In genomic region chr3L:16165356-16166168, dm6 we compare ENCODE assay signal across 5 fruit fly cellular contexts.
TF ChIP-seq lines count a peak whose summit lies in the region.

No protein-coding gene starts in this region.

- no peak for TF ChIP-seq CTCF in whole organism, embryonic (GFP tag; optimal IDR thresholded peaks at IDR 0.05; lab: Kevin White, UChicago)

TF ChIP-seq in whole organism, adult, 20 proteins besides CTCF, POLR2A, EP300 and RAD21:
- TF ChIP-seq cnc (optimal IDR thresholded peaks at IDR 0.05; lab: Kevin White, UChicago) (no peak), Mnt (GFP tag; optimal IDR thresholded peaks at IDR 0.05; lab: Kevin White, UChicago) (no peak), CG12768 (GFP tag; optimal IDR thresholded peaks at IDR 0.05; lab: Kevin White, UChicago) (peak; percentile 27), tj (GFP tag; optimal IDR thresholded peaks at IDR 0.05; lab: Kevin White, UChicago) (peak; percentile 17), CG14711 (tag; optimal IDR thresholded peaks at IDR 0.05; lab: Kevin White, UChicago) (peak; percentile 0), kay (GFP tag; lab: Kevin White, UChicago; ENCODE audit: borderline replicate concordance) (peak; percentile 84), bab1 (GFP tag; optimal IDR thresholded peaks at IDR 0.05; lab: Kevin White, UChicago) (peak; percentile 8), CG11617 (GFP tag; optimal IDR thresholded peaks at IDR 0.05; lab: Kevin White, UChicago) (no peak)

TF ChIP-seq in whole organism, embryonic, 481 proteins besides CTCF, POLR2A, EP300 and RAD21 (continues in another document):
- TF ChIP-seq pho (GFP tag; optimal IDR thresholded peaks at IDR 0.05; lab: Kevin White, UChicago) (peak; percentile 76), otp (GFP tag; IDR thresholded peaks at IDR 0.05; lab: Robert Waterston, UW) (0 out of 3 replicates have a peak, but pooled peaks have one; percentile 45), Hr3 (GFP tag; optimal IDR thresholded peaks at IDR 0.05; lab: Kevin White, UChicago) (peak; percentile 29), CG18619 (GFP tag; optimal IDR thresholded peaks at IDR 0.05; lab: Kevin White, UChicago) (peak; percentile 22), jigr1 (GFP tag; IDR thresholded peaks at IDR 0.05; lab: Robert Waterston, UW) (no peak), Gug (GFP tag; IDR thresholded peaks at IDR 0.05; lab: Robert Waterston, UW) (no peak; the same call in 3 of the 4 replicates), Dbx (GFP tag; IDR thresholded peaks at IDR 0.05; lab: Robert Waterston, UW) (peak; percentile 62; the same call in 2 of the 3 replicates), D19B (GFP tag; optimal IDR thresholded peaks at IDR 0.05; lab: Kevin White, UChicago) (peak; percentile 90), CG13775 (GFP tag; optimal IDR thresholded peaks at IDR 0.05; lab: Kevin White, UChicago) (peak; percentile 25), CG2120 (GFP tag; optimal IDR thresholded peaks at IDR 0.05; lab: Kevin White, UChicago) (peak; percentile 86), zfh2 (GFP tag; optimal IDR thresholded peaks at IDR 0.05; lab: Kevin White, UChicago) (peak; percentile 75), CG8924 (tag; optimal IDR thresholded peaks at IDR 0.05; lab: Kevin White, UChicago) (peak; percentile 36), CG7786 (GFP tag; optimal IDR thresholded peaks at IDR 0.05; lab: Kevin White, UChicago) (peak; percentile 71), CG1792 (GFP tag; optimal IDR thresholded peaks at IDR 0.05; lab: Kevin White, UChicago) (peak; percentile 15), CG31441 (GFP tag; IDR thresholded peaks at IDR 0.05; lab: Robert Waterston, UW) (0 out of 2 replicates have a peak, but pooled peaks have one; percentile 17), Bteb2 (GFP tag; optimal IDR thresholded peaks at IDR 0.05; lab: Kevin White, UChicago) (peak; percentile 68), phol (tag; optimal IDR thresholded peaks at IDR 0.05; lab: Kevin White, UChicago) (peak; percentile 15), jumu (GFP tag; optimal IDR thresholded peaks at IDR 0.05; lab: Kevin White, UChicago) (peak; percentile 5), Max (GFP tag; optimal IDR thresholded peaks at IDR 0.05; lab: Kevin White, UChicago) (peak; percentile 0), Ada2b (GFP tag; IDR thresholded peaks at IDR 0.05; lab: Robert Waterston, UW) (peak; percentile 38)

TF ChIP-seq in whole organism, prepupa, 60 proteins besides CTCF, POLR2A, EP300 and RAD21 (continues in another document):
- TF ChIP-seq CG31627 (GFP tag; optimal IDR thresholded peaks at IDR 0.05; lab: Kevin White, UChicago), result peak; percentile 78
- TF ChIP-seq CG6854 (GFP tag; optimal IDR thresholded peaks at IDR 0.05; lab: Kevin White, UChicago), result peak; percentile 70
- peak; percentile 70 for TF ChIP-seq Met (GFP tag; optimal IDR thresholded peaks at IDR 0.05; lab: Kevin White, UChicago)
- TF ChIP-seq Eip78C (GFP tag; lab: Kevin White, UChicago), result peak; percentile 86
- peak; percentile 42 for TF ChIP-seq CG34406 (GFP tag; optimal IDR thresholded peaks at IDR 0.05; lab: Kevin White, UChicago)
- peak; percentile 31 for TF ChIP-seq net (GFP tag; optimal IDR thresholded peaks at IDR 0.05; lab: Kevin White, UChicago)
- no peak for TF ChIP-seq CG15336 (GFP tag; IDR thresholded peaks at IDR 0.05; lab: Robert Waterston, UW)
- TF ChIP-seq topi (GFP tag; optimal IDR thresholded peaks at IDR 0.05; lab: Kevin White, UChicago), result peak; percentile 75
- no peak for TF ChIP-seq Eip93F (GFP tag; optimal IDR thresholded peaks at IDR 0.05; lab: Kevin White, UChicago)
- TF ChIP-seq achi (GFP tag; optimal IDR thresholded peaks at IDR 0.05; lab: Kevin White, UChicago), result peak; percentile 18
- peak; percentile 1 for TF ChIP-seq CG32006 (GFP tag; optimal IDR thresholded peaks at IDR 0.05; lab: Kevin White, UChicago)
- peak; percentile 34 for TF ChIP-seq Sox15 (GFP tag; optimal IDR thresholded peaks at IDR 0.05; lab: Kevin White, UChicago)
- TF ChIP-seq CG4318 (GFP tag; optimal IDR thresholded peaks at IDR 0.05; lab: Kevin White, UChicago), result no peak
- TF ChIP-seq CG7368 (GFP tag; optimal IDR thresholded peaks at IDR 0.05; lab: Kevin White, UChicago), result peak; percentile 21
- TF ChIP-seq CG3919 (GFP tag; optimal IDR thresholded peaks at IDR 0.05; lab: Kevin White, UChicago), result peak; percentile 21
- TF ChIP-seq Blimp-1 (GFP tag; optimal IDR thresholded peaks at IDR 0.05; lab: Kevin White, UChicago), result peak; percentile 40
- no peak for TF ChIP-seq ss (GFP tag; optimal IDR thresholded peaks at IDR 0.05; lab: Kevin White, UChicago)
- TF ChIP-seq Sox14 (GFP tag; optimal IDR thresholded peaks at IDR 0.05; lab: Kevin White, UChicago), result peak; percentile 66
- peak; percentile 57 for TF ChIP-seq OdsH (GFP tag; optimal IDR thresholded peaks at IDR 0.05; lab: Kevin White, UChicago)
- TF ChIP-seq acj6 (GFP tag; optimal IDR thresholded peaks at IDR 0.05; lab: Kevin White, UChicago), result peak; percentile 21
- no peak for TF ChIP-seq spab (GFP tag; optimal IDR thresholded peaks at IDR 0.05; lab: Kevin White, UChicago)
- TF ChIP-seq CG9139 (GFP tag; optimal IDR thresholded peaks at IDR 0.05; lab: Kevin White, UChicago), result no peak

TF ChIP-seq in whole organism, pupa, 21 proteins besides CTCF, POLR2A, EP300 and RAD21:
- TF ChIP-seq CG34367 (tag; optimal IDR thresholded peaks at IDR 0.05; lab: Kevin White, UChicago) (no peak), CG4496 (GFP tag; IDR thresholded peaks at IDR 0.05; lab: Robert Waterston, UW) (0 out of 3 replicates have a peak, but pooled peaks have one; percentile 33), Snoo (tag; optimal IDR thresholded peaks at IDR 0.05; lab: Kevin White, UChicago) (peak; percentile 86), CG32121 (GFP tag; IDR thresholded peaks at IDR 0.05; lab: Robert Waterston, UW) (0 out of 2 replicates have a peak, but pooled peaks have one; percentile 33), CG8159 (tag; optimal IDR thresholded peaks at IDR 0.05; lab: Kevin White, UChicago) (no peak)
TF ChIP-seq in whole organism, pupa: peak in this region for 3.

TF ChIP-seq in whole organism, wandering third instar larva, 38 proteins besides CTCF, POLR2A, EP300 and RAD21:
- TF ChIP-seq fru (GFP tag; optimal IDR thresholded peaks at IDR 0.05; lab: Kevin White, UChicago) (peak; percentile 78), h (GFP tag; optimal IDR thresholded peaks at IDR 0.05; lab: Kevin White, UChicago) (peak; percentile 81), br (GFP tag; optimal IDR thresholded peaks at IDR 0.05; lab: Kevin White, UChicago) (peak; percentile 76), jim (GFP tag; optimal IDR thresholded peaks at IDR 0.05; lab: Kevin White, UChicago) (peak; percentile 15), psq (GFP tag; optimal IDR thresholded peaks at IDR 0.05; lab: Kevin White, UChicago) (peak; percentile 62), pan (optimal IDR thresholded peaks at IDR 0.05; lab: Kevin White, UChicago) (no peak), brk (GFP tag; optimal IDR thresholded peaks at IDR 0.05; lab: Kevin White, UChicago) (no peak), Vsx2 (GFP tag; optimal IDR thresholded peaks at IDR 0.05; lab: Kevin White, UChicago; ENCODE audit: partially characterized antibody) (no peak), Hnf4 (GFP tag; optimal IDR thresholded peaks at IDR 0.05; lab: Kevin White, UChicago) (peak; percentile 90), Sp1 (GFP tag; optimal IDR thresholded peaks at IDR 0.05; lab: Kevin White, UChicago) (peak; percentile 29), sage (GFP tag; optimal IDR thresholded peaks at IDR 0.05; lab: Kevin White, UChicago) (peak; percentile 47), N (GFP tag; optimal IDR thresholded peaks at IDR 0.05; lab: Kevin White, UChicago) (no peak), Jra (GFP tag; optimal IDR thresholded peaks at IDR 0.05; lab: Kevin White, UChicago) (peak; percentile 15), Rel (GFP tag; optimal IDR thresholded peaks at IDR 0.05; lab: Kevin White, UChicago) (no peak), Rel (tag; optimal IDR thresholded peaks at IDR 0.05; lab: Kevin White, UChicago) (peak; percentile 46), Mio (GFP tag; optimal IDR thresholded peaks at IDR 0.05; lab: Kevin White, UChicago) (no peak), CrebA (GFP tag; optimal IDR thresholded peaks at IDR 0.05; lab: Kevin White, UChicago; ENCODE audit: borderline replicate concordance) (peak; percentile 77), usp (GFP tag; optimal IDR thresholded peaks at IDR 0.05; lab: Kevin White, UChicago) (no peak), dsf (GFP tag; optimal IDR thresholded peaks at IDR 0.05; lab: Kevin White, UChicago; ENCODE audit: borderline replicate concordance) (no peak), tai (GFP tag; optimal IDR thresholded peaks at IDR 0.05; lab: Kevin White, UChicago) (no peak), CG9705 (GFP tag; optimal IDR thresholded peaks at IDR 0.05; lab: Kevin White, UChicago) (no peak), CG32264 (GFP tag; optimal IDR thresholded peaks at IDR 0.05; lab: Kevin White, UChicago) (peak; percentile 50), rgr (GFP tag; optimal IDR thresholded peaks at IDR 0.05; lab: Kevin White, UChicago) (peak; percentile 78), Dif (GFP tag; optimal IDR thresholded peaks at IDR 0.05; lab: Kevin White, UChicago; ENCODE audit: partially characterized antibody) (no peak), foxo (GFP tag; optimal IDR thresholded peaks at IDR 0.05; lab: Kevin White, UChicago) (peak in 1 of 2 experiments; percentile 81), ey (GFP tag; optimal IDR thresholded peaks at IDR 0.05; lab: Kevin White, UChicago) (peak; percentile 85), woc (GFP tag; optimal IDR thresholded peaks at IDR 0.05; lab: Kevin White, UChicago) (peak; percentile 60), Abd-B (GFP tag; optimal IDR thresholded peaks at IDR 0.05; lab: Kevin White, UChicago) (no peak), GATAd (GFP tag; optimal IDR thresholded peaks at IDR 0.05; lab: Kevin White, UChicago) (no peak), dmrt93B (GFP tag; optimal IDR thresholded peaks at IDR 0.05; lab: Kevin White, UChicago) (peak; percentile 41), lola (GFP tag; optimal IDR thresholded peaks at IDR 0.05; lab: Kevin White, UChicago) (no peak), OdsH (GFP tag; optimal IDR thresholded peaks at IDR 0.05; lab: Kevin White, UChicago) (peak; percentile 76), dl (GFP tag; optimal IDR thresholded peaks at IDR 0.05; lab: Kevin White, UChicago; ENCODE audit: insufficient read depth in 1 of 2, partially characterized antibody in 2 of 2) (no peak), Hr83 (GFP tag; optimal IDR thresholded peaks at IDR 0.05; lab: Kevin White, UChicago; ENCODE audit: poor library complexity, severe bottlenecking) (no peak), Myc (optimal IDR thresholded peaks at IDR 0.05; lab: Kevin White, UChicago) (no peak), Hr78 (GFP tag; optimal IDR thresholded peaks at IDR 0.05; lab: Kevin White, UChicago) (no peak), HLH106 (tag; optimal IDR thresholded peaks at IDR 0.05; lab: Kevin White, UChicago) (peak; percentile 49), sv (GFP tag; optimal IDR thresholded peaks at IDR 0.05; lab: Kevin White, UChicago) (peak; percentile 4), Dfd (GFP tag; optimal IDR thresholded peaks at IDR 0.05; lab: Kevin White, UChicago) (no peak)
